Worm (Caenorhabditis elegans): ENCODE data around the gene col-40.

Gene col-40

DNA sequence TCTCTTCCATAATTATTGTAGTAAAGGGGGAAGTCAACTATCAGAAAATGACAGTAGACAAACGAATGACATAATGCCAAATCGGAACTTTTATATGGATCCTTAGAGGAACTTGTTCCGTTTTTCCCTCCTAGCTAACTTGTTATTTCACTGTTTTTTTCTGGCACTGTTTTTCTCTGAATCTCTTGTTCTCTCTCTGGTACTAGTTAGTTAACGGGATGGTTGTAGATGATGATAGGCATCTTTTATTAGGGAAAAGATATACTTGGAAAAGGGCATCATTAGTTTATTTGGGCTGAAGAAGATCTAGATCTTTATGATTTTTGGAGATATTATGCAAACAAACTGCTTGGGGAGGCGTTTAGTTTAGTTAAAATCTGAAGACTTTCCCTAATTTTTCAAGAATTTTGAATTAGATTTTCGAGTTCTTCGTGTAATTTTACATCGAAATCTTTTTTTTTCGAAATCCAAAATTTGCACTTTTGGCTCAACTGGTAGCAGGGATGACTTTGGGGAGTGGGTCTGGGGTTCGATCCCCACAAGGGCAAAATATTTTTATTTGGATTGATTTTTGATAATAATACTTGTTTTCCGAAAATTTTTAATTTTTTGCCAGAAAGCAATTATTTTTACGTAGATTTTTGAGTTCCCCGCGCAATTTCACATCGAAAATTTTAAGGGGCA is at the start of gene col-40:
TSS of gene col-40 (minus strand) at position 51 of the 684 bp plus-strand sequence.
- TF ChIP-seq elt-1 (tag; optimal IDR thresholded peaks at IDR 0.05; ENCODE audit: borderline replicate concordance, insufficient read depth): peak; percentile 82
- TF ChIP-seq unc-120 (tag; optimal IDR thresholded peaks at IDR 0.05; ENCODE audit: poor library complexity, severe bottlenecking): no peak

- no peak for TF ChIP-seq nhr-2 (tag; optimal IDR thresholded peaks at IDR 0.05)
- TF ChIP-seq elt-3 (tag; optimal IDR thresholded peaks at IDR 0.05): no peak
- no peak for TF ChIP-seq ham-2 (GFP tag; optimal IDR thresholded peaks at IDR 0.05)
- TF ChIP-seq pha-4 (tag; optimal IDR thresholded peaks at IDR 0.05): no peak
- no peak for TF ChIP-seq sem-2 (GFP tag; optimal IDR thresholded peaks at IDR 0.05)
- TF ChIP-seq bed-3 (GFP tag; optimal IDR thresholded peaks at IDR 0.05): no peak
- TF ChIP-seq zip-8 (tag; optimal IDR thresholded peaks at IDR 0.05): no peak
- no peak for TF ChIP-seq nhr-76 (tag; optimal IDR thresholded peaks at IDR 0.05)
- TF ChIP-seq ceh-83 (GFP tag; optimal IDR thresholded peaks at IDR 0.05): no peak
- TF ChIP-seq blmp-1 (tag; optimal IDR thresholded peaks at IDR 0.05): no peak
- TF ChIP-seq sptf-1 (tag; optimal IDR thresholded peaks at IDR 0.05): no peak
Measured at ce11 chrII:1153299-1153698, 46.5 kb upstream of the col-40 start.

- no peak for TF ChIP-seq lin-13 (tag; optimal IDR thresholded peaks at IDR 0.05)
- no peak for TF ChIP-seq ceh-43 (GFP tag; optimal IDR thresholded peaks at IDR 0.05)
- TF ChIP-seq hlh-1 (tag; optimal IDR thresholded peaks at IDR 0.05): no peak
- TF ChIP-seq nhr-28 (tag; optimal IDR thresholded peaks at IDR 0.05): no peak
- TF ChIP-seq nhr-12 (tag; optimal IDR thresholded peaks at IDR 0.05): no peak
- TF ChIP-seq ceh-39 (tag; optimal IDR thresholded peaks at IDR 0.05): no peak
- TF ChIP-seq sptf-1 (tag; optimal IDR thresholded peaks at IDR 0.05): no peak
- TF ChIP-seq lin-32 (GFP tag; optimal IDR thresholded peaks at IDR 0.05): no peak
- no peak for TF ChIP-seq mep-1 (tag; optimal IDR thresholded peaks at IDR 0.05)
- no peak for TF ChIP-seq flh-1 (GFP tag; optimal IDR thresholded peaks at IDR 0.05)
- no peak for TF ChIP-seq lsy-2 (tag; optimal IDR thresholded peaks at IDR 0.05)
- TF ChIP-seq pha-4 (tag; optimal IDR thresholded peaks at IDR 0.05): no peak
- no peak for TF ChIP-seq ham-2 (GFP tag; optimal IDR thresholded peaks at IDR 0.05)
- no peak for TF ChIP-seq bed-3 (GFP tag; optimal IDR thresholded peaks at IDR 0.05)
- no peak for TF ChIP-seq tbx-8 (GFP tag; optimal IDR thresholded peaks at IDR 0.05)
- no peak for TF ChIP-seq ztf-11 (tag; optimal IDR thresholded peaks at IDR 0.05)
- no peak for TF ChIP-seq nhr-76 (tag; optimal IDR thresholded peaks at IDR 0.05)
Measured at ce11 chrII:1152732-1153131, 46.0 kb upstream of the col-40 start.

DNA sequence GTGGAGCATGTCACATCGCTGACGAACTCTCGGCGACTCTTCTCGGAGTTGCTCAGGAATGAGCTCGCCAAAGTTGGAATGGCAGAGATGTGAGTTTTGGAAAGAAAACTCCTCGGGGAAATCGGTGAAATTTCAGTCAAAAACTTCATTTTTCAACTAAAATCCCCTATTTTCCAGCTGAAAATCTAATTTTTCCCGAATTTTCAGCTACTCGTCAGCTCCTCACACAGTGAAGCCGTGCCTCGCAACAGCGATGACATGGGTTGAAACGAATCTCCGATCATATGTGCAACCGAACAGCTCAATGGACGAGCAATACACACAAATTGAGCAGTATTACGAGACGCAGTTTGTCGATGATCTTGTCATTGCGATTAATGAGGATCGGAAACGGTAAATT is 45.0 kb upstream of the col-40 start:
- TF ChIP-seq cnd-1 (tag; optimal IDR thresholded peaks at IDR 0.05) (no peak), lin-32 (GFP tag; optimal IDR thresholded peaks at IDR 0.05) (no peak), tbx-8 (GFP tag; optimal IDR thresholded peaks at IDR 0.05) (no peak), sptf-1 (tag; optimal IDR thresholded peaks at IDR 0.05) (no peak), drap-1 (GFP tag; optimal IDR thresholded peaks at IDR 0.05) (no peak), ceh-83 (GFP tag; optimal IDR thresholded peaks at IDR 0.05) (no peak)

DNA sequence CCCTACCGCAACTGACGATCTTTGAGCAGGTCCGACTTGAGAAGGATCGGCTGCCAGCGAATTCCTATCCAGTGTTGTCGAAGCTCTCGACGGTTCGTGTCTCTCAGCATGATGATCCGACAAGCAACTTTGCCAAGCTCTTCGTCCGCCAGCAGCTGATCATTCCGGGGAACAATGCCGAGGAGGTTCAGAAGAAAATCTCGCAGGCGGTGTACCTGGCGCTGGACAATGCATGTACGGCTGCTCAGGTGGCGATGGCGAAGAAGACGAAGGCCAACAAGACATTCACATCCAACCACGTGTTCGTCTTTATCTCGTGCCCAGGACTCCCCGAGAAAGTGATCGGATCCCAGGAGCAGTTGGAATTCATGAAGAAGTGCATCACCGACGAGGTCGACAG is 42.6 kb upstream of the col-40 start:
- TF ChIP-seq tbx-8 (GFP tag; optimal IDR thresholded peaks at IDR 0.05) (no peak), ceh-83 (GFP tag; optimal IDR thresholded peaks at IDR 0.05) (no peak), unc-62 (GFP tag; optimal IDR thresholded peaks at IDR 0.05) (no peak), elt-1 (tag; optimal IDR thresholded peaks at IDR 0.05; ENCODE audit: borderline replicate concordance, insufficient read depth) (no peak), lin-13 (tag; optimal IDR thresholded peaks at IDR 0.05) (no peak), bed-3 (GFP tag; optimal IDR thresholded peaks at IDR 0.05) (no peak), snpc-4 (tag; optimal IDR thresholded peaks at IDR 0.05) (no peak), cnd-1 (tag; optimal IDR thresholded peaks at IDR 0.05) (no peak), unc-39 (tag; optimal IDR thresholded peaks at IDR 0.05) (no peak), elt-3 (tag; optimal IDR thresholded peaks at IDR 0.05) (no peak), M03D4.4 (tag; optimal IDR thresholded peaks at IDR 0.05) (no peak), mep-1 (tag; optimal IDR thresholded peaks at IDR 0.05) (no peak), nhr-2 (tag; optimal IDR thresholded peaks at IDR 0.05) (no peak)
